Worm (Caenorhabditis elegans) whole organism, midembryonic: ENCODE results near the gene T26C5.3.

Experiments used
- T22C8.4 ChIP-seq: fragments of 200-800 bp; sonication (Bioruptor generic); IDR thresholded peaks from 2 replicates; pipeline ENCODE4 v1.3.6; 2022; ENCODE audit warnings: missing genetic modification characterization, missing compliant biosample characterization
- cog-1 ChIP-seq: sonication (generic microtip); optimal IDR thresholded peaks from 2 replicates; lab custom pipeline; 2016; ENCODE audit warnings: missing genetic modification characterization, missing compliant biosample characterization
- flt-1 ChIP-seq: fragments of 200-800 bp; sonication (Bioruptor generic); IDR thresholded peaks from 2 replicates; pipeline ENCODE4 v1.3.6; 2022; ENCODE audit warnings: missing genetic modification characterization, missing compliant biosample characterization
- klf-2 ChIP-seq: fragments of 200-800 bp; sonication (Bioruptor generic); conservative IDR thresholded peaks from 2 replicates; pipeline ENCODE4 v1.3.6; 2022; ENCODE audit warnings: missing genetic modification reagents, missing genetic modification characterization, missing compliant biosample characterization
- med-1 ChIP-seq: sonication (generic microtip); optimal IDR thresholded peaks from 2 replicates; lab custom pipeline; 2017; ENCODE audit warnings: missing genetic modification characterization, mild to moderate bottlenecking, missing compliant biosample characterization, antibody characterized with exemption, missing genetic modification reagents; ENCODE audit not compliant: insufficient read depth
- ref-1 ChIP-seq: fragments of 200-800 bp; sonication (Bioruptor generic); conservative IDR thresholded peaks from 2 replicates; pipeline ENCODE4 v1.3.6; 2022; ENCODE audit warnings: missing genetic modification reagents, missing genetic modification characterization, missing compliant biosample characterization
- tab-1 ChIP-seq: fragments of 200-800 bp; sonication (Bioruptor generic); IDR thresholded peaks from 2 replicates; pipeline ENCODE4 v1.3.6; 2022; ENCODE audit warnings: missing genetic modification characterization, missing compliant biosample characterization
- ztf-23 ChIP-seq: fragments of 200-800 bp; sonication (Bioruptor generic); IDR thresholded peaks from 2 replicates; pipeline ENCODE4 v1.3.6; 2022; ENCODE audit warnings: missing genetic modification reagents, missing genetic modification characterization, missing compliant biosample characterization
- ztf-29 ChIP-seq: fragments of 200-800 bp; sonication (Bioruptor generic); IDR thresholded peaks from 2 replicates; pipeline ENCODE4 v1.3.6; 2022; ENCODE audit warnings: missing genetic modification reagents, missing genetic modification characterization, missing compliant biosample characterization

- TF ChIP-seq klf-2 (GFP tag; lab: Robert Waterston, UW) = no peak
- TF ChIP-seq flt-1 (GFP tag; lab: Robert Waterston, UW) = no peak
- no peak for TF ChIP-seq ztf-23
- TF ChIP-seq cog-1 = no peak
- TF ChIP-seq ztf-29 (GFP tag; lab: Robert Waterston, UW) = no peak
- no peak for TF ChIP-seq tab-1
- no peak for TF ChIP-seq T22C8.4 (GFP tag; lab: Robert Waterston, UW)
- TF ChIP-seq med-1 = no peak
- no peak for TF ChIP-seq ref-1 (GFP tag; lab: Robert Waterston, UW)
Measured at ce11 chrII:9246648-9247047, 10.3 kb downstream of the T26C5.3 start, which contains the start of gene T26C5.5.
